Worm (Caenorhabditis elegans) whole organism, mixed stage, embryonic: ENCODE data around the gene ttr-36.

ENCODE experiments used
- M03D4.4 ChIP-seq: sonication (generic microtip); optimal IDR thresholded peaks from 2 replicates; lab custom pipeline; 2017; ENCODE audit warnings: mild to moderate bottlenecking, missing genetic modification characterization, missing compliant biosample characterization
- bed-3 ChIP-seq: fragments of 200-800 bp; sonication (Bioruptor generic); optimal IDR thresholded peaks from 3 replicates; lab custom pipeline; 2018; ENCODE audit warnings: mild to moderate bottlenecking, missing genetic modification characterization, moderate library complexity, missing compliant biosample characterization
- blmp-1 ChIP-seq: fragments of 150-350 bp; optimal IDR thresholded peaks from 2 replicates; lab custom pipeline; 2014; ENCODE audit warnings: missing biosample characterization, missing genetic modification characterization
- ceh-39 ChIP-seq: fragments of 150-350 bp; optimal IDR thresholded peaks from 2 replicates; lab custom pipeline; 2014; ENCODE audit warnings: missing biosample characterization, missing genetic modification characterization
- ceh-83 ChIP-seq: fragments of 200-800 bp; sonication (Bioruptor generic); optimal IDR thresholded peaks from 2 replicates; lab custom pipeline; 2018; ENCODE audit warnings: mild to moderate bottlenecking, missing genetic modification characterization, missing compliant biosample characterization
- cnd-1 ChIP-seq: fragments of 200-800 bp; sonication (Bioruptor generic); optimal IDR thresholded peaks from 2 replicates; lab custom pipeline; 2018; ENCODE audit warnings: mild to moderate bottlenecking, missing genetic modification characterization, missing compliant biosample characterization
- ham-2 ChIP-seq: fragments of 200-800 bp; sonication (Bioruptor generic); optimal IDR thresholded peaks from 2 replicates; lab custom pipeline; 2018; ENCODE audit warnings: mild to moderate bottlenecking, missing genetic modification characterization, missing compliant biosample characterization
- lin-32 ChIP-seq: fragments of 200-800 bp; sonication (Bioruptor generic); optimal IDR thresholded peaks from 2 replicates; lab custom pipeline; 2018; ENCODE audit warnings: mild to moderate bottlenecking, missing genetic modification characterization, missing compliant biosample characterization
- mls-2 ChIP-seq: sonication (generic microtip); optimal IDR thresholded peaks from 2 replicates; lab custom pipeline; 2016; ENCODE audit warnings: mild to moderate bottlenecking, missing genetic modification characterization, moderate library complexity, missing compliant biosample characterization
- nhr-76 ChIP-seq: sonication (generic microtip); optimal IDR thresholded peaks from 2 replicates; lab custom pipeline; 2017; ENCODE audit warnings: missing biosample characterization, missing genetic modification characterization
- pha-4 ChIP-seq: fragments of 150-350 bp; optimal IDR thresholded peaks from 2 replicates; lab custom pipeline; 2018; ENCODE audit warnings: missing biosample characterization, missing genetic modification reagents, missing genetic modification characterization
- sem-2 ChIP-seq: fragments of 200-800 bp; sonication (Bioruptor generic); optimal IDR thresholded peaks from 2 replicates; lab custom pipeline; 2018; ENCODE audit warnings: mild to moderate bottlenecking, missing genetic modification characterization, missing compliant biosample characterization
- sptf-1 ChIP-seq: sonication (generic microtip); optimal IDR thresholded peaks from 2 replicates; lab custom pipeline; 2017; ENCODE audit warnings: mild to moderate bottlenecking, missing genetic modification characterization, moderate library complexity, missing compliant biosample characterization
- tbx-8 ChIP-seq: fragments of 200-800 bp; sonication (Bioruptor generic); optimal IDR thresholded peaks from 2 replicates; lab custom pipeline; 2018; ENCODE audit warnings: mild to moderate bottlenecking, missing genetic modification characterization, moderate library complexity, missing compliant biosample characterization

The ttr-36 gene

ce11 chrX:6560495-6560894 is 49.8 kb downstream of the ttr-36 start:
- TF ChIP-seq sem-2 (no peak), nhr-76 (tag; lab: Kevin White, UChicago) (no peak), sptf-1 (tag; lab: Kevin White, UChicago) (no peak), M03D4.4 (tag; lab: Kevin White, UChicago) (no peak), mls-2 (tag; lab: Kevin White, UChicago) (no peak), cnd-1 (tag; lab: Kevin White, UChicago) (no peak), tbx-8 (no peak), ham-2 (GFP tag; lab: Kevin White, UChicago) (no peak), pha-4 (tag; lab: Kevin White, UChicago) (no peak), lin-32 (GFP tag; lab: Kevin White, UChicago) (no peak), blmp-1 (tag; lab: Kevin White, UChicago) (no peak), bed-3 (GFP tag; lab: Kevin White, UChicago) (no peak), ceh-83 (GFP tag; lab: Kevin White, UChicago) (no peak), ceh-39 (tag; lab: Kevin White, UChicago) (no peak)
